Fruit fly (Drosophila melanogaster) whole organism, prepupa: ENCODE data around the gene CG42579.

Experiments used
- Blimp-1 ChIP-seq: fragments of 200-800 bp; sonication (Bioruptor generic); optimal IDR thresholded peaks from 3 replicates; lab custom pipeline; 2017; ENCODE audit warnings: missing biosample characterization, missing genetic modification characterization, mild to moderate bottlenecking, moderate library complexity, missing genetic modification reagents
- CG10631 ChIP-seq: fragments of 200-800 bp; sonication (Bioruptor generic); optimal IDR thresholded peaks from 2 replicates; lab custom pipeline; 2016; ENCODE audit warnings: missing biosample characterization, missing genetic modification characterization
- CG10669 ChIP-seq: fragments of 200-800 bp; sonication (Bioruptor generic); optimal IDR thresholded peaks from 3 replicates; lab custom pipeline; 2018; ENCODE audit warnings: missing biosample characterization, mild to moderate bottlenecking, missing genetic modification characterization, moderate library complexity
- CG11294 ChIP-seq: fragments of 200-800 bp; sonication (Bioruptor generic); IDR thresholded peaks from 2 replicates; pipeline ENCODE4 v1.3.6; 2022; ENCODE audit warnings: missing biosample characterization, missing genetic modification characterization
- CG11762 ChIP-seq: fragments of 200-800 bp; sonication (Bioruptor generic); optimal IDR thresholded peaks from 3 replicates; lab custom pipeline; 2016; ENCODE audit warnings: missing biosample characterization, missing genetic modification characterization; ENCODE audit not compliant: insufficient read depth
- CG11902 ChIP-seq: fragments of 200-800 bp; sonication (Bioruptor generic); optimal IDR thresholded peaks from 3 replicates; lab custom pipeline; 2016; ENCODE audit warnings: missing biosample characterization, missing genetic modification characterization
- CG15336 ChIP-seq: fragments of 200-800 bp; sonication (Bioruptor generic); IDR thresholded peaks from 2 replicates; pipeline ENCODE4 v1.3.6; 2022; ENCODE audit warnings: missing biosample characterization, missing genetic modification characterization
- CG1621 ChIP-seq: fragments of 200-800 bp; sonication (Bioruptor generic); optimal IDR thresholded peaks from 3 replicates; lab custom pipeline; 2018; ENCODE audit warnings: missing biosample characterization, mild to moderate bottlenecking, missing genetic modification characterization
- CG16779 ChIP-seq: fragments of 200-800 bp; sonication (Bioruptor generic); optimal IDR thresholded peaks from 3 replicates; lab custom pipeline; 2017; ENCODE audit warnings: missing biosample characterization, mild to moderate bottlenecking, missing genetic modification characterization
- CG3032 ChIP-seq: fragments of 200-800 bp; optimal IDR thresholded peaks from 2 replicates; lab custom pipeline; 2019; ENCODE audit warnings: missing biosample characterization, mild to moderate bottlenecking, missing genetic modification characterization, moderate library complexity
- CG31627 ChIP-seq: fragments of 200-800 bp; sonication (Bioruptor generic); optimal IDR thresholded peaks from 3 replicates; lab custom pipeline; 2016; ENCODE audit warnings: missing biosample characterization, missing genetic modification characterization
- CG32006 ChIP-seq: fragments of 200-800 bp; sonication (Bioruptor generic); optimal IDR thresholded peaks from 3 replicates; lab custom pipeline; 2017; ENCODE audit warnings: missing biosample characterization, mild to moderate bottlenecking, missing genetic modification characterization
- CG3919 ChIP-seq: fragments of 200-800 bp; sonication (Bioruptor generic); optimal IDR thresholded peaks from 3 replicates; lab custom pipeline; 2016; ENCODE audit warnings: missing biosample characterization, missing genetic modification characterization
- CG4318 ChIP-seq: fragments of 200-800 bp; sonication (Bioruptor generic); optimal IDR thresholded peaks from 3 replicates; lab custom pipeline; 2017; ENCODE audit warnings: missing biosample characterization, mild to moderate bottlenecking, missing genetic modification characterization
- CG6163 ChIP-seq: fragments of 200-800 bp; sonication (Bioruptor generic); IDR thresholded peaks from 3 replicates; pipeline ENCODE4 v1.3.6; 2022; ENCODE audit warnings: missing biosample characterization, missing genetic modification characterization
- CG6276 ChIP-seq: fragments of 200-800 bp; sonication (Bioruptor generic); optimal IDR thresholded peaks from 2 replicates; lab custom pipeline; 2017; ENCODE audit warnings: missing biosample characterization, mild to moderate bottlenecking, missing genetic modification characterization
- CG6808 ChIP-seq: fragments of 200-800 bp; sonication (Bioruptor generic); optimal IDR thresholded peaks from 3 replicates; lab custom pipeline; 2017; ENCODE audit warnings: missing biosample characterization, missing genetic modification characterization, mild to moderate bottlenecking, moderate library complexity, missing genetic modification reagents
- CG8119 ChIP-seq: fragments of 200-800 bp; sonication (Bioruptor generic); IDR thresholded peaks from 3 replicates; pipeline ENCODE4 v1.3.6; 2022; ENCODE audit warnings: missing biosample characterization, missing genetic modification characterization
- CG8319 ChIP-seq: fragments of 200-800 bp; sonication (Bioruptor generic); optimal IDR thresholded peaks from 3 replicates; lab custom pipeline; 2016; ENCODE audit warnings: missing biosample characterization, missing genetic modification characterization
- CG8632 ChIP-seq: fragments of 200-800 bp; sonication (Bioruptor generic); optimal IDR thresholded peaks from 3 replicates; lab custom pipeline; 2016; ENCODE audit warnings: missing biosample characterization, missing genetic modification characterization
- CG9139 ChIP-seq: fragments of 200-800 bp; sonication (Bioruptor generic); optimal IDR thresholded peaks from 3 replicates; lab custom pipeline; 2017; ENCODE audit warnings: missing biosample characterization, mild to moderate bottlenecking, missing genetic modification characterization
- Eip78C ChIP-seq: fragments of 200-800 bp; sonication (Bioruptor generic); peaks from one replicate; lab custom pipeline; 2016; ENCODE audit warnings: missing biosample characterization, missing genetic modification characterization
- Eip93F ChIP-seq: fragments of 200-800 bp; sonication (Bioruptor generic); optimal IDR thresholded peaks from 2 replicates; lab custom pipeline; 2016; ENCODE audit warnings: missing biosample characterization, mild to moderate bottlenecking, missing genetic modification characterization
- Ets21C ChIP-seq: fragments of 200-800 bp; sonication (Bioruptor generic); optimal IDR thresholded peaks from 3 replicates; lab custom pipeline; 2016; ENCODE audit warnings: missing biosample characterization, missing genetic modification characterization
- Ets96B ChIP-seq: fragments of 200-800 bp; optimal IDR thresholded peaks from 2 replicates; lab custom pipeline; 2019; ENCODE audit warnings: missing biosample characterization, mild to moderate bottlenecking, missing genetic modification characterization, moderate library complexity
- Hr38 ChIP-seq: sonication (Bioruptor generic); optimal IDR thresholded peaks from 2 replicates; lab custom pipeline; 2016; ENCODE audit warnings: missing biosample characterization, missing genetic modification characterization
- Hr39 ChIP-seq: fragments of 200-800 bp; sonication (Bioruptor generic); optimal IDR thresholded peaks from 2 replicates; lab custom pipeline; 2016; ENCODE audit warnings: missing biosample characterization, missing genetic modification characterization
- Hr4 ChIP-seq: fragments of 200-800 bp; sonication (Bioruptor generic); optimal IDR thresholded peaks from 3 replicates; lab custom pipeline; 2016; ENCODE audit warnings: missing biosample characterization, missing genetic modification characterization
- Lpt ChIP-seq: fragments of 200-800 bp; sonication (Bioruptor generic); optimal IDR thresholded peaks from 3 replicates; lab custom pipeline; 2016; ENCODE audit warnings: missing biosample characterization, missing genetic modification characterization
- OdsH ChIP-seq: fragments of 200-800 bp; sonication (Bioruptor generic); optimal IDR thresholded peaks from 3 replicates; lab custom pipeline; 2016; ENCODE audit warnings: missing biosample characterization, missing genetic modification characterization
- Smox ChIP-seq: fragments of 200-800 bp; sonication (Bioruptor generic); optimal IDR thresholded peaks from 3 replicates; lab custom pipeline; 2016; ENCODE audit warnings: missing biosample characterization, missing genetic modification characterization
- Sox102F ChIP-seq: fragments of 200-800 bp; sonication (Bioruptor generic); optimal IDR thresholded peaks from 2 replicates; lab custom pipeline; 2016; ENCODE audit warnings: missing biosample characterization, mild to moderate bottlenecking, missing genetic modification characterization
- Sox14 ChIP-seq: fragments of 200-800 bp; sonication (Bioruptor generic); optimal IDR thresholded peaks from 3 replicates; lab custom pipeline; 2016; ENCODE audit warnings: missing biosample characterization, missing genetic modification characterization
- Sox15 ChIP-seq: fragments of 200-800 bp; sonication (Bioruptor generic); optimal IDR thresholded peaks from 3 replicates; lab custom pipeline; 2016; ENCODE audit warnings: missing biosample characterization, missing genetic modification characterization
- acj6 ChIP-seq: fragments of 200-800 bp; sonication (Bioruptor generic); optimal IDR thresholded peaks from 3 replicates; lab custom pipeline; 2016; ENCODE audit warnings: missing biosample characterization, missing genetic modification characterization
- cyc ChIP-seq: fragments of 200-800 bp; sonication (Bioruptor generic); optimal IDR thresholded peaks from 3 replicates; lab custom pipeline; 2016; ENCODE audit warnings: missing biosample characterization, missing genetic modification characterization
- dac ChIP-seq: fragments of 200-800 bp; sonication (Bioruptor generic); optimal IDR thresholded peaks from 2 replicates; lab custom pipeline; 2017; ENCODE audit warnings: missing biosample characterization, mild to moderate bottlenecking, missing genetic modification characterization
- dsx ChIP-seq: fragments of 200-800 bp; optimal IDR thresholded peaks from 3 replicates; lab custom pipeline; 2019; ENCODE audit warnings: missing biosample characterization, mild to moderate bottlenecking, missing genetic modification characterization, moderate library complexity; ENCODE audit not compliant: poor library complexity, severe bottlenecking
- eg ChIP-seq: fragments of 200-800 bp; sonication (Bioruptor generic); IDR thresholded peaks from 3 replicates; pipeline ENCODE4 v1.3.6; 2022; ENCODE audit warnings: missing biosample characterization, missing genetic modification characterization
- esn ChIP-seq: fragments of 200-800 bp; sonication (Bioruptor generic); optimal IDR thresholded peaks from 2 replicates; lab custom pipeline; 2016; ENCODE audit warnings: missing biosample characterization, mild to moderate bottlenecking, missing genetic modification characterization, moderate library complexity
- fd59A ChIP-seq: fragments of 200-800 bp; sonication (Bioruptor generic); optimal IDR thresholded peaks from 2 replicates; lab custom pipeline; 2017; ENCODE audit warnings: missing biosample characterization, mild to moderate bottlenecking, missing genetic modification characterization, missing genetic modification reagents
- fd85E ChIP-seq: fragments of 200-800 bp; sonication (Bioruptor generic); optimal IDR thresholded peaks from 3 replicates; lab custom pipeline; 2016; ENCODE audit warnings: missing biosample characterization, missing genetic modification characterization
- fkh ChIP-seq: fragments of 200-800 bp; sonication (Bioruptor generic); optimal IDR thresholded peaks from 3 replicates; lab custom pipeline; 2017; ENCODE audit warnings: missing biosample characterization, mild to moderate bottlenecking, missing genetic modification characterization, moderate library complexity
- pdm3 ChIP-seq: fragments of 200-800 bp; sonication (Bioruptor generic); optimal IDR thresholded peaks from 3 replicates; lab custom pipeline; 2016; ENCODE audit warnings: missing biosample characterization, missing genetic modification characterization
- salr ChIP-seq, 2 experiments: fragments of 200-800 bp; sonication (Bioruptor generic); optimal IDR thresholded peaks; 3 replicates each; lab custom pipeline; 2016 to 2018; ENCODE audit warnings: missing biosample characterization in 2 of 2, missing genetic modification characterization in 2 of 2, mild to moderate bottlenecking in 1 of 2
- spab ChIP-seq: fragments of 200-800 bp; sonication (Bioruptor generic); optimal IDR thresholded peaks from 2 replicates; lab custom pipeline; 2017; ENCODE audit warnings: missing biosample characterization, mild to moderate bottlenecking, missing genetic modification characterization, missing genetic modification reagents
- ss ChIP-seq, 2 experiments: fragments of 200-800 bp; sonication (Bioruptor generic); optimal IDR thresholded peaks; 2 replicates in 1 of 2; 3 replicates in 1 of 2; lab custom pipeline; 2017 to 2018; ENCODE audit warnings: mild to moderate bottlenecking in 2 of 2, missing biosample characterization in 2 of 2, missing genetic modification characterization in 2 of 2, moderate library complexity in 1 of 2
- svp ChIP-seq: fragments of 200-800 bp; sonication (Bioruptor generic); peaks from one replicate; lab custom pipeline; 2016; ENCODE audit warnings: missing biosample characterization, missing genetic modification characterization
- topi ChIP-seq: fragments of 200-800 bp; sonication (Bioruptor generic); optimal IDR thresholded peaks from 3 replicates; lab custom pipeline; 2016; ENCODE audit warnings: missing biosample characterization, missing genetic modification characterization
- vri ChIP-seq: fragments of 200-800 bp; sonication (Bioruptor generic); optimal IDR thresholded peaks from 3 replicates; lab custom pipeline; 2016; ENCODE audit warnings: missing biosample characterization, mild to moderate bottlenecking, missing genetic modification characterization

The CG42579 gene

DNA sequence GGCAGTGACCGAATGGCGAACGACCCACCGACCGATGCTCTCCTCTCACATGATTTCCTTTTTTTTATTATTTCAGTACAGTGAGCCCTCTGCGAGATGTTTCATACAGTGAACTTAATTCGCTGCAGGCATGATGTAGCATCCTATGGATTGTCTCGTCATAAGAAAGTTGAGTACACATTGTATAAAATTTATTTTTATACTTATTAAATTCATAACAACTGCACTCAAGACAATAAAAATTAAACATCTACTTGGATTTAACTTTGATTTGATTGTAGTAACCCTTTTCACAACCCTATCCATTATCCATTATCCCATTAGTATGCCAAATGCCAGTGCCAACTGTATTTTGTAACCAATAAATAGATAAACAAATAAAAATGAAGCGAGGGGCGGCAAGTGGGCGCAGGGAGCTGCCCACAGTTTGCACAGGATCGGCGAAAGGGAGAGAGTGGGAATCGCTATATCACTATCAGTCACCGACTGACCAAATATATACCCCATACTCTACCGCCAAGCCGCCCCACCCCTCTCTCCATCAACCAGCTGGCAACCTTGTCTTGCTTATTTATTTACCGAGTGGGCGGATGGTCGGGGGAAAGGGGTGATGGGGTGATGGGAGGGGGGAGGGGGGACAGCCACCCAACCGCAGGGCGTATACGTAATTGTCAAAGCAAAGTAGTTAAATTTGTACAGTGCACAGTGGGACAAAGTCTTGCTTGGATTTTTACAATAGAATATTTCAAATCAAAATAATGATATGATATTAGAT is 44.5 kb upstream of the CG42579 start:
- TF ChIP-seq Lpt (GFP tag; lab: Kevin White, UChicago) = peak; percentile 2
- no peak for TF ChIP-seq Sox15 (GFP tag; lab: Kevin White, UChicago)
- peak; percentile 81 for TF ChIP-seq Eip78C
- TF ChIP-seq CG11762 (GFP tag; lab: Kevin White, UChicago) = peak; percentile 18
- TF ChIP-seq ss (GFP tag; optimal IDR thresholded peaks at IDR 0.05; lab: Kevin White, UChicago) = peak in 1 of 2 experiments; percentile 59
- TF ChIP-seq CG32006 (GFP tag; lab: Kevin White, UChicago) = peak; percentile 68
- peak; percentile 40 for TF ChIP-seq CG3919
- TF ChIP-seq eg = peak; percentile 42; the same call in 1 of the 3 replicates
- peak; percentile 38 for TF ChIP-seq spab
- TF ChIP-seq svp (GFP tag; lab: Kevin White, UChicago) = peak; percentile 58
- TF ChIP-seq CG11902 (GFP tag; lab: Kevin White, UChicago) = peak; percentile 36
- peak; percentile 49 for TF ChIP-seq fd59A
- no peak for TF ChIP-seq CG1621
- 0 out of 3 replicates have a peak, but pooled peaks have one; percentile 30 for TF ChIP-seq CG6163 (GFP tag; lab: Robert Waterston, UW)
- peak; percentile 60 for TF ChIP-seq Ets96B (tag; lab: Kevin White, UChicago)
- no peak for TF ChIP-seq CG8319 (GFP tag; lab: Kevin White, UChicago)
- TF ChIP-seq Hr4 (GFP tag; lab: Kevin White, UChicago) = peak; percentile 60
- TF ChIP-seq CG6808 = peak; percentile 47
- peak; percentile 33 for TF ChIP-seq Hr39
- no peak for TF ChIP-seq dac
- peak; percentile 58 for TF ChIP-seq CG10669
- peak; percentile 34 for TF ChIP-seq CG4318 (GFP tag; lab: Kevin White, UChicago)
- peak; percentile 54 for TF ChIP-seq pdm3 (GFP tag; lab: Kevin White, UChicago)
- peak; percentile 67 for TF ChIP-seq CG15336
- TF ChIP-seq salr (GFP tag; optimal IDR thresholded peaks at IDR 0.05; lab: Kevin White, UChicago) = peak in 1 of 2 experiments; percentile 43
- TF ChIP-seq CG6276 = peak; percentile 45
- peak; percentile 24 for TF ChIP-seq Sox102F
- TF ChIP-seq vri (GFP tag; lab: Kevin White, UChicago) = peak; percentile 7
- TF ChIP-seq Sox14 (GFP tag; lab: Kevin White, UChicago) = peak; percentile 32
- no peak for TF ChIP-seq fd85E
- no peak for TF ChIP-seq Ets21C (GFP tag; lab: Kevin White, UChicago)
- peak; percentile 62 for TF ChIP-seq CG3032 (tag; lab: Kevin White, UChicago)
- no peak for TF ChIP-seq Eip93F (GFP tag; lab: Kevin White, UChicago)
- peak; percentile 69 for TF ChIP-seq CG8119 (GFP tag; lab: Robert Waterston, UW)
- TF ChIP-seq cyc (GFP tag; lab: Kevin White, UChicago) = peak; percentile 21
- TF ChIP-seq OdsH (GFP tag; lab: Kevin White, UChicago) = peak; percentile 41
- TF ChIP-seq CG10631 (GFP tag; lab: Kevin White, UChicago) = peak; percentile 63
- TF ChIP-seq topi (GFP tag; lab: Kevin White, UChicago) = peak; percentile 41
- TF ChIP-seq CG8632 (GFP tag; lab: Kevin White, UChicago) = peak; percentile 38
- peak; percentile 62 for TF ChIP-seq dsx (GFP tag; lab: Kevin White, UChicago)
- TF ChIP-seq CG16779 (tag; lab: Kevin White, UChicago) = peak; percentile 17
- peak; percentile 43 for TF ChIP-seq Smox
- peak; percentile 76 for TF ChIP-seq fkh (GFP tag; lab: Kevin White, UChicago)
- TF ChIP-seq CG31627 (GFP tag; lab: Kevin White, UChicago) = peak; percentile 22
- TF ChIP-seq esn (GFP tag; lab: Kevin White, UChicago) = peak; percentile 35
- TF ChIP-seq Blimp-1 (GFP tag; lab: Kevin White, UChicago) = peak; percentile 1
- no peak for TF ChIP-seq Hr38 (GFP tag; lab: Kevin White, UChicago)
- peak; percentile 59; the same call in 1 of the 2 replicates for TF ChIP-seq CG11294 (GFP tag; lab: Robert Waterston, UW)
- TF ChIP-seq CG9139 (GFP tag; lab: Kevin White, UChicago) = no peak
- TF ChIP-seq acj6 (GFP tag; lab: Kevin White, UChicago) = peak; percentile 59
